Fruit fly (Drosophila melanogaster): ENCODE results near the gene CG12951.

CG12951 gene

DNA sequence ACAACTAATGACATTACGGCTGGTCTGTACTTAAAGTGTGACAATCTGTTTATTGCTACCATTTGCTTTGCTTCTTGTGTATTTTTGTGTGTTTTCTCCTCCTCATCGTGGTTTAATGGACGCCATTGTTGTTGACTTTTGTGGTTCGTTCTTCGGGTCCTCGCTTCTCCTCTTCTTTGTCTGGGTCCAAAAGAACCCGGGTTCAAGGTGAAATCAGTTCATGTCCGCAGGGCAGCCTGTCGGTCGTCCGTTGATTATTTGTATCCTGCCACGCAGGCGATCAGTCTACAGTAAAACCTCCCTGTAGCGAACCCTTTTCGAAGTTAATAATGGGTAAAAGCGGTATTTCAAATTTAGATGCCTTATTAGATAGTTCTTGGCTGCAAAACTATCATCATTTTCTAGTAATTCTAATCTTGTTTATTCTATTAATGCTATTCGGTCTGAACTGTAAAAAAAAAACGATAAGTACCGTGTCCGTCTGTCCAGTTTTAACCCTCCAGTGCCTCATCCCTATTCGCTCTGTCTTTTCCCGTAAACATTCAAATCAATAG is 19.2 kb upstream of the CG12951 start:
- no peak for TF ChIP-seq CG17801 (GFP tag; optimal IDR thresholded peaks at IDR 0.05; ENCODE audit: partially characterized antibody)

DNA sequence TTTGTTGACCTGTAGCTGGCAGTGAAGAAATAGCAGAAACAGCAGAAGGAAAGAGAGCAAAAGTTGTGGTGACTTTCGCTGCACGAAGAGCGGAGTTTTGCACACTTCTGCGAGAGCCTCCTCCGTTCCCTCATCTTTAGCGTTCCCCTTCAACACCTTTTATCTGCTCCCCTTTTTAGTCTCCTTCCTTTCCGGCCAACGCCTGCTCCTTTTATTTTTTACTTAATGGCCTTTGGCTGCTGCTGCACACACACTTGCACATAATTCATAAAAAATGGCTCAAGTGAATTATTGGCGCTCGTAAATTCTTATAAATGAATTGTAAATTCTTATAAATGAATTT is 18.2 kb upstream of the CG12951 start:
- no peak for TF ChIP-seq CG17801 (GFP tag; optimal IDR thresholded peaks at IDR 0.05; ENCODE audit: partially characterized antibody)

DNA sequence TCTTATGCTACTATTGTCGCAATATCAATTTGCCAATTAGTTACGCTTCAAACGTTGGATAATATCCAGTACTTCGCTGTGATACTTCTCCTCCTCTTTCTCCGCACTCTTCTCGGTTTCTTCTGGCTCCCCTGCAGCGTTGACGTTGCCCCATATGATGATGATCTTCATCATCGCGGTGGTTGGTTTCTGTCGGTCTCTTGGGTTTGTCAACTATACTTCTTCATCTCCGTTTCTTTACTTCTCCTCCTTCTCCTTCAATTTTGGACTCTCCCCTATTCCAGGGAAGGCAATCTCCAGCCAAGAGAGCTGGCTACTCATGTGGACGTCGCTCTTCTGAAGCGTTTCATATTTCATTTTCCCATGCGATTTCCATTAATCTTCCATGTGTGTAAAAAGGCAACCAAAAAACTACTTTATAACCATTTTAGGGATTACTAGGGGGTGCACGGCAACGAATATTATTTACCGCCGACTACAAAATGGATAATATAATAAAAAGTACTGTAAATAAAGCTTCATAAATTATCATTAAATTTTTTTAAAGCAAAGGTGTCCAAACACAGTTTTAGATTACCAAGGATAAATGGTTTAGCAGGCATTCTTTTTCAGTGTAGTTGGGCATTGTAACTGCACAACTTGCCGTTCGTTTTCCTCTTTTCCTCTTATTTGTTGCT is 17.7 kb upstream of the CG12951 start:
- peak; percentile 57 for TF ChIP-seq CG17801 (GFP tag; optimal IDR thresholded peaks at IDR 0.05; ENCODE audit: partially characterized antibody)

DNA sequence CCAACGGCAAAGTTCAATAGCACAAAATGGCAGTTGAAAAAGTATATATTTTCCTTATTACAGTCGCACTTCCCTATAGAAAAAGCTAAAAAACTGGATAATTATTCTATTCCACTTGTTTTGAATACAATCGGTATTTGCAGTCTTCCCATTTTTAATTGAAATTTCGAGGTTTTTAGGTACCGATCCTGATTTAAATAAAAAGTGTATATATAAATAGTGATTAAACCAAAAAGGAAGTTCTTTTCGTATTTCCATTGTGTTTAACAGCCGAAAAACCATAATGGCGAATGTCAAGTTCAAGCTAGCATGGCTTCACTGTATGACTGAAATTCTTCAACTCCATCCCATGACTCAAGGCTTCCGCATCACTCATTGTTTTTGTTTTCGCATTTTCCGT is 16.4 kb upstream of the CG12951 start:
- TF ChIP-seq CG17801 (GFP tag; optimal IDR thresholded peaks at IDR 0.05; ENCODE audit: partially characterized antibody), result no peak

DNA sequence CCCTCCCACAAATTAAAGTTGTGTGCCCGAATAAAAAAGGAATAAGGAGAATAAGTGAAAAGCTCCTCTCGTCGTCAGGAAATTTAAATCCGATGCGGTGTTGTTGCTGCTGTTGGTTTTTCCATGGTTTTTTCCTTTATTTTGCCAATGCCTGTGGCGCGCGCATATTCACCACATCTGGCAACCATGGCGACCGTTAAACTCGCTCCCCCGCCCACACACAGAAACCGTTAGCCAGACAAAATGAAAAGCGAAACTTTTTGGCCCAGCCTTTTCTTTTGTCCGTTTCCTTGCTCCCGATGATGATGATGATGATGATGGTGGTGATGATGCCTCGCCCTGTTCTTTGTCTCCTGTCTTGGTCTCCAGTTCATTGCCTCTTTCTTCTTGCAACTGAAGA is 15.8 kb upstream of the CG12951 start:
- TF ChIP-seq CG17801 (GFP tag; optimal IDR thresholded peaks at IDR 0.05; ENCODE audit: partially characterized antibody), result no peak

DNA sequence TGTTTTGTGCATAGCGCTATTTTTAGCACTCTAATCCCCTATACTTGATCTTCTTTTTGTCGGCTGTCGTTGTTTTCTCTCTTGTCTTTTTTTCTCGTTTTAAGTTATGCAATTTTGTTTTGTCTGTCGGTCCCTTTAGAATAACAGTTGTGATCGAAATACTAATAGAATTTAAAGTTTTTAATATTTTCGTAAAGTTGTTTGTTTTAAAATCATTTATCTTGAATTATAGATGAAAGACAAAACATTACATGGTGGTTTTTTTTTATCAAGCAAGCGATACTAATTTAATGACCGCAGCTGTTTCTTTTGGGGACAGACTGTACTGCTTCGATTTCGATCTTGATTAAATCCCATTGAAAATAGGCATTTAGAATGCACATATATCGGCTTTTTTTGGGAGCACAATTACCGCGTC is 14.7 kb upstream of the CG12951 start:
- no peak for TF ChIP-seq CG17801 (GFP tag; optimal IDR thresholded peaks at IDR 0.05; ENCODE audit: partially characterized antibody)

DNA sequence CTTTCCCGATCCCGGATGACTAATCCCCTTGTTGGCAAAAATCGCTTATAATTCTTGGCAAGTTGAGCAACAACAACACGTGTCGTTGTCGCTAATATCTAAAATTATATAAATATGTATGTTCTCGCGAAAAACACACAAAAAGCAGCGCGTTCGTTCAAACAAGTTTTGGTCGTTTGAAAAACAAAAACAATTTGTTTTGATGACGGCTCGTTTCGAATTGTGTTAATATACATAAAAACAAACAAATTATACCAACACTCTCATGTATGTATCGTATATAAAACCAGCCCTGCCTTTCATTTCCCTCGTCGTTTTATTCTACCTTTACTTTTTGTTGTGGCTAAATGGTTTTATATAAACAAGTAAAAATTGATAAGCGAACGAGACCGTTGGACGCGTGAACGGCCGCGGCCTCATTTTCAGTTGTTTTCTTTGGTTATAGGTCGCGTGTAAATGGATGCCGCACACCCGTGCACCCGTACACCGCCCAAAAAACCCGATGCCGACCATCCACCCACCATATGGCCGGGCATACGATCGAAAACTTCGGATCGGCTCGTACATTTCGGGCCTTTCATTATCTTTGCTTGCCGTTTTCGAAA is 14.2 kb upstream of the CG12951 start:
- TF ChIP-seq CG17801 (GFP tag; optimal IDR thresholded peaks at IDR 0.05; ENCODE audit: partially characterized antibody), result peak; percentile 46

DNA sequence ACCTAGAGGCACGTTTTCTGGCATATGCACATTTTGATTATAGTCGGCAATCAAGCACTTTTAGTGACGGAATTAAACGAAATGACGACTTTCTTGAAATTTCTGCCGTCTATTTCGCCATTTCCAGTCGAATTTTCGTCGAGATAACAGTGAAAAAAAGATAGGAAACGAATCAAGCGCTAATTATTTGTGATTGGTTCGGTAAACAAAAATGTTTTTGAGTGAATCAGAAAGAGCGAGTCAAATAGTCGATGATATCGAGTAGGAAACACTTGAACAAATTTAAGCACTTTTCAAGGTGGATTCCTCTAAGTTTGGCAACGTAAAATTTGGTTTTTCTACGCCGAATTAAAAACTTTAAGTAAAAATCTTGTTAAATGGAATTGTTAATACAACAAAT is 13.5 kb upstream of the CG12951 start:
- TF ChIP-seq CG17801 (GFP tag; optimal IDR thresholded peaks at IDR 0.05; ENCODE audit: partially characterized antibody), result peak; percentile 27

DNA sequence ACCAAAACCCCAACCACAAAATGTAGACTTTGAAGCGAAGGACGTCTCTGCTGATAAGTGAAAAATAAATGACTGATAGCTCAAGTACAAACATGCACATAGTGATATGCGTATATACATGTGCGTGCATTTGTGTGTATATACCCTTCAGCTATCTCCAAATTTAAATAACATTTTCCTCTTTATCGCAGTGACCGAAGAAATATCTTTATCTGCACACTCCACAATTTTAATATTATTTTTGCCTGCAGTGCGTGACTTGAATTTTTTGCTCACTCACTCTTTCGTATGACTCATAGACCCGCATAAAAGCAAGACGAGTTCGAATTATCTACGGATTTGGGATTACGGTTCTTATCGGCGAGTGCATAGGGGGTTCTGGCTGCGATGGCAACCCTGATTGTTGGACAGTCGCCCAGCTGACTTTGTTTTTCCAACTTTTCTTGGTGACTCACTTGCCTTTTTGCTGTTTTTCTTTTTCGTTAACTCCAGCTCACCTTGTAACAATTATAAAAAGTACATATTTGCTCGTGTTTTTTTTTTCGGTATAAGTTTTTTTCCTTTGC is 13.0 kb upstream of the CG12951 start:
- no peak for TF ChIP-seq CG17801 (GFP tag; optimal IDR thresholded peaks at IDR 0.05; ENCODE audit: partially characterized antibody)

DNA sequence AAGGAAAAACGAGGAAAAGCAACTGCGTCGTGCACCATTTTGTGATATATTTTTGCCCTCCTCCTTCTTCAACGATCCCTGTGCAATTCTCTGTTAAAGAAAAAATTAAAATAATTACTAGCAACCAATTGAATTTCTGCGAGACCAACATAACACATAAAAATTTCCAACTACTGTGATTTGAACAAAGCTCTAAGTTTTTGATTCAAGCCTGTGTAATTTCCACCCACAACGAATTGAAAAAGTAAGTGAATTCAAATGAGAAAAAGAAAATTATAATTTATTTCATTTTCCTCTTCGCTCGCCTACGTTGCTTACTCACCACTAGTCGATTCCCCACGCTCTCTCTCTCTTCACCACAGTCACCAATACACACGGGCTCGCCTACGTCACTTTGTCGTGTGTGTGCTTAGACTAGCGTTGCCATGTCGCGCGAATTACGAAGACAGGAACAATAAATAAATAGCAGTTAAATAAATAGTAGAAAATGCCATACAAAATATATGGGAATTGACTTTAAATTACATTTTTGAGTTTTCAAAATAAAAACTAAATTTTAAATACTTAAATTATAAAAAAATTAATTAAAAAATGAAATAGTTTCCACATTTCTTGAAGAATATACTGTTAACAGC is 12.2 kb upstream of the CG12951 start:
- no peak for TF ChIP-seq CG17801 (GFP tag; optimal IDR thresholded peaks at IDR 0.05; ENCODE audit: partially characterized antibody)

DNA sequence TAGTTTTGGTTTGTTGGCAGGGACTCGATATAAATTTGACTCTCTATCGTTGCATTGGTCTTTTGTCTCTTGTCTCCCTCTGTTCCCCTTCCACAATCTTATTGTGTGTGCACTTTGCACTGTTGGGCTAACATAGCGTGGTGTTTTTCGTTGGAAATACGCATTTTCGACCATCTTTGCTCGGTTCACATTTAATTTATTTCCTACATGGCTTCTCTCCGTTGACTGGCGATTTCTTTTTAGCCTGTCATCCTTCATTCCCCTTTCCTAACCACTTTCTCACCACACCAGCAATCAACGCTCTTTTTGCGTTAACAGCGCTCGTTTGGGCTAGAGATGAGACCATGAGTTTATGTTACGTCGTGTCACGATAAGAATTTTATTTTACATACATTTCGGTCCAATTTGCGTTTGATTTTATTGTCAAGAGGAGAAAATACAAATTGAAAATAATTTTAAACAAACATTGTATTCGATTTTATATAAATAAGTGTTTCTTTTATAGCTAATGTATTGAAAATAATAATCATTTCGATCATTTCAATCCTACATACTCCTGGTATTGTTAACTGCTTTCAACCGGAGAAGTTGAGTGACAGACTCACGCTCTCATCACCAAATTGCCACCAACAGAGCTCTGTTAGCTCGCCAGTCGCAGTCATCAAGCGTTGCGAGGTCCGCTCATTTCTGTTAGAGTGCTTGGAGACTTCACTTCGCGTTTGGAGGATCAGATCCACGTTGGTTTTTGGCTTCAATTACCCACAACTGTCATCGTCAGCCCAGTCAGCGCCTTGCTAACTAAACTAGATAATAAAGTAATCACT is 11.3 kb upstream of the CG12951 start:
- peak; percentile 90 for TF ChIP-seq CG17801 (GFP tag; optimal IDR thresholded peaks at IDR 0.05; ENCODE audit: partially characterized antibody)

DNA sequence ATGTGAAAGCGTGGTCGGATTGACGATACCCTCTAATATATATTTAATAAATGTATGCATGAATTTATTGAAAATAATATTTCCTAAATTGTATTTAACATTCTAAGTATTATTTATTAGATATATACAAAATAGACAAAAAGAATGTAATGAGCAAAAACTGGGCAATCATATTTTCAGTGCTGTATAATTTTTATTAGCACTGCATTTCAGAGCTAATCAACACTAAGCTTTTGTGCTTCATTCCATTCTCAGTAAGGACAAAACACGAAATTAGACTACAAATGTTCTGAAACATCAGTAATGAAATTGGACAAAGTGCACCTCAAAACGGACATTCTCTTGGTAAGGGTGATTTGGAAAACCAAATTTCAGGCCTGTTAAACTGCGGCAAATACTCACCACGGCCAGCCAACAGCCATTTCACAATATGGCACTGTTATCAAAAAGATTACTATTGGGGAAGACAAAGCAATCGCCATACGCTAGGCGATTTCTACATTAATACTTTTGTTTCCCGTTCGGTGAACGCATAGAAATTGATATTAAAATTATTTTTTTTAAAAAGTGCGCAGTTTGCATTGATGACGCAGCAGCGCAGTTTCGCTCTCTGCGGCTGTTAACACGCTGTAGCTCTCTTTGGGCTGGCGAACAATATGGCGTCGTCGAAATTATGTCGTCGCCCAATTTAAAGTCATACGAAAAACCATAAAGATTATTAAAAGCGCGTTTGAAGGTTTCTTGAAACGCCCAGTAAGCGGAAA is 10.5 kb upstream of the CG12951 start:
- TF ChIP-seq CG17801 (GFP tag; optimal IDR thresholded peaks at IDR 0.05; ENCODE audit: partially characterized antibody), result peak; percentile 89

DNA sequence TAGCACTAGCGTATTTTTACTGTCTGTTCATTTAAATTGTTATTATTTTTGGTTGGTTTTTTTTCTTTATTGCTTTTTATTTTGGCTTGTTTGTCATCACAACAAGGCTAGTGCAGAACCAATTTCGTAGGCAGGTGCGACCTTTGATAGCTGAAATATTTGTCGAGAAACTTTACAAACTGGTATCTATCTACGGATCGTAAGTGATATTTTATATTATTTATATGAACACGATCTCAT is 9.9 kb upstream of the CG12951 start, which contains the start of gene drn:
Gene drn, plus strand, starts transcription at position 141 of the 240 bp plus-strand sequence.
- no peak for TF ChIP-seq CG17801 (GFP tag; optimal IDR thresholded peaks at IDR 0.05; ENCODE audit: partially characterized antibody)
